Worm (Caenorhabditis elegans) whole organism, L2 larva: ENCODE results near the gene sft-4.

ENCODE experiments used
- C34F6.9 ChIP-seq: fragments of 150-350 bp; optimal IDR thresholded peaks from 2 replicates; lab custom pipeline; 2014; ENCODE audit warnings: missing biosample characterization, missing genetic modification characterization
- F13H6.1 ChIP-seq: sonication (generic microtip); optimal IDR thresholded peaks from 2 replicates; lab custom pipeline; 2016; ENCODE audit warnings: missing genetic modification characterization, missing compliant biosample characterization
- R02D3.7 ChIP-seq: fragments of 150-350 bp; optimal IDR thresholded peaks from 2 replicates; lab custom pipeline; 2014; ENCODE audit warnings: missing biosample characterization, missing genetic modification characterization
- Y55F3AM.14 ChIP-seq: fragments of 200-800 bp; sonication (Bioruptor generic); optimal IDR thresholded peaks from 2 replicates; lab custom pipeline; 2018; ENCODE audit warnings: mild to moderate bottlenecking, missing genetic modification characterization, missing compliant biosample characterization
- ZK546.5 ChIP-seq: sonication (generic microtip); optimal IDR thresholded peaks from 2 replicates; lab custom pipeline; 2017; ENCODE audit warnings: missing biosample characterization, missing genetic modification characterization
- aly-2 ChIP-seq: fragments of 150-350 bp; optimal IDR thresholded peaks from 2 replicates; lab custom pipeline; 2014; ENCODE audit warnings: missing biosample characterization, missing genetic modification characterization
- ama-1 ChIP-seq: fragments of 150-350 bp; optimal IDR thresholded peaks from 2 replicates; lab custom pipeline; 2018; ENCODE audit warnings: inconsistent platforms
- blmp-1 ChIP-seq: sonication (generic microtip); optimal IDR thresholded peaks from 2 replicates; lab custom pipeline; 2017; ENCODE audit warnings: missing genetic modification characterization, mild to moderate bottlenecking, missing compliant biosample characterization, antibody characterized with exemption, moderate library complexity; ENCODE audit not compliant: insufficient read depth
- ceh-16 ChIP-seq: fragments of 150-350 bp; optimal IDR thresholded peaks from 2 replicates; lab custom pipeline; 2014; ENCODE audit warnings: missing biosample characterization, missing genetic modification characterization
- ceh-82 ChIP-seq: fragments of 150-350 bp; optimal IDR thresholded peaks from 2 replicates; lab custom pipeline; 2014; ENCODE audit warnings: missing biosample characterization, missing genetic modification characterization
- dmd-4 ChIP-seq: sonication (generic microtip); optimal IDR thresholded peaks from 2 replicates; lab custom pipeline; 2017; ENCODE audit warnings: missing biosample characterization, missing genetic modification characterization
- egl-27 ChIP-seq: sonication (generic microtip); optimal IDR thresholded peaks from 3 replicates; lab custom pipeline; 2017; ENCODE audit warnings: missing biosample characterization, missing genetic modification reagents, missing genetic modification characterization
- elt-1 ChIP-seq: fragments of 150-350 bp; optimal IDR thresholded peaks from 2 replicates; lab custom pipeline; 2014; ENCODE audit warnings: missing biosample characterization, missing genetic modification characterization
- elt-3 ChIP-seq: sonication (generic microtip); optimal IDR thresholded peaks from 2 replicates; lab custom pipeline; 2017; ENCODE audit warnings: missing biosample characterization, missing genetic modification characterization
- fos-1 ChIP-seq: fragments of 150-350 bp; optimal IDR thresholded peaks from 2 replicates; lab custom pipeline; 2014; ENCODE audit warnings: missing biosample characterization, missing genetic modification characterization
- gmeb-1 ChIP-seq: fragments of 150-350 bp; optimal IDR thresholded peaks from 2 replicates; lab custom pipeline; 2014; ENCODE audit warnings: missing biosample characterization, missing genetic modification characterization
- lin-11 ChIP-seq: fragments of 150-350 bp; sonication (generic microtip); optimal IDR thresholded peaks from 2 replicates; lab custom pipeline; 2014; ENCODE audit warnings: missing biosample characterization, missing genetic modification characterization, inconsistent platforms, mixed read lengths
- lin-13 ChIP-seq: fragments of 150-350 bp; optimal IDR thresholded peaks from 2 replicates; lab custom pipeline; 2014; ENCODE audit warnings: missing biosample characterization, missing genetic modification reagents, missing genetic modification characterization
- lin-39 ChIP-seq: fragments of 150-350 bp; optimal IDR thresholded peaks from 2 replicates; lab custom pipeline; 2014; ENCODE audit warnings: missing biosample characterization, missing genetic modification reagents, missing genetic modification characterization
- lsy-2 ChIP-seq, 2 experiments: fragments of 150-350 bp in 1 of 2; sonication (generic microtip) in 1 of 2; optimal IDR thresholded peaks; 2 replicates each; lab custom pipeline; 2014 to 2017; ENCODE audit warnings: missing biosample characterization in 2 of 2, missing genetic modification characterization in 2 of 2
- mab-5 ChIP-seq: fragments of 150-350 bp; optimal IDR thresholded peaks from 2 replicates; lab custom pipeline; 2014; ENCODE audit warnings: missing biosample characterization, missing genetic modification characterization
- mbf-1 ChIP-seq: sonication (generic microtip); optimal IDR thresholded peaks from 2 replicates; lab custom pipeline; 2017; ENCODE audit warnings: missing biosample characterization, missing genetic modification characterization
- mdl-1 ChIP-seq, 2 experiments: fragments of 150-350 bp in 1 of 2; sonication (generic microtip) in 1 of 2; optimal IDR thresholded peaks; 2 replicates each; lab custom pipeline; 2017; ENCODE audit warnings: missing biosample characterization in 2 of 2, missing genetic modification characterization in 2 of 2
- nhr-10 ChIP-seq: sonication (generic microtip); optimal IDR thresholded peaks from 2 replicates; lab custom pipeline; 2017; ENCODE audit warnings: missing biosample characterization, missing genetic modification characterization
- nhr-11 ChIP-seq: fragments of 150-350 bp; optimal IDR thresholded peaks from 2 replicates; lab custom pipeline; 2014; ENCODE audit warnings: missing biosample characterization, missing genetic modification characterization
- nhr-12 ChIP-seq: fragments of 150-350 bp; optimal IDR thresholded peaks from 2 replicates; lab custom pipeline; 2014; ENCODE audit warnings: missing biosample characterization, missing genetic modification characterization
- nhr-129 ChIP-seq: fragments of 150-350 bp; optimal IDR thresholded peaks from 2 replicates; lab custom pipeline; 2014; ENCODE audit warnings: missing biosample characterization, missing genetic modification characterization
- nhr-21 ChIP-seq: fragments of 150-350 bp; optimal IDR thresholded peaks from 2 replicates; lab custom pipeline; 2014; ENCODE audit warnings: missing biosample characterization, missing genetic modification characterization
- nhr-23 ChIP-seq: fragments of 150-350 bp; optimal IDR thresholded peaks from 2 replicates; lab custom pipeline; 2014; ENCODE audit warnings: missing biosample characterization, missing genetic modification reagents, missing genetic modification characterization
- nhr-237 ChIP-seq: fragments of 150-350 bp; optimal IDR thresholded peaks from 2 replicates; lab custom pipeline; 2014; ENCODE audit warnings: missing biosample characterization, missing genetic modification characterization
- nhr-6 ChIP-seq: fragments of 150-350 bp; optimal IDR thresholded peaks from 2 replicates; lab custom pipeline; 2014; ENCODE audit warnings: missing biosample characterization, missing genetic modification characterization
- nhr-77 ChIP-seq: fragments of 150-350 bp; optimal IDR thresholded peaks from 2 replicates; lab custom pipeline; 2014; ENCODE audit warnings: missing biosample characterization, missing genetic modification characterization
- skn-1 ChIP-seq: sonication (generic microtip); optimal IDR thresholded peaks from 2 replicates; lab custom pipeline; 2017; ENCODE audit warnings: missing biosample characterization, missing genetic modification characterization
- sma-3 ChIP-seq: sonication (generic microtip); optimal IDR thresholded peaks from 2 replicates; lab custom pipeline; 2016; ENCODE audit warnings: missing genetic modification reagents, missing genetic modification characterization, missing compliant biosample characterization
- sma-9 ChIP-seq, 2 experiments: fragments of 150-350 bp in 1 of 2; sonication (generic microtip) in 1 of 2; optimal IDR thresholded peaks; 2 replicates each; lab custom pipeline; 2014 to 2016; ENCODE audit warnings: missing genetic modification characterization in 2 of 2, mild to moderate bottlenecking in 1 of 2, missing biosample characterization in 1 of 2, missing compliant biosample characterization in 1 of 2, missing genetic modification reagents in 1 of 2, moderate library complexity in 1 of 2
- snpc-4 ChIP-seq: fragments of 150-350 bp; optimal IDR thresholded peaks from 2 replicates; lab custom pipeline; 2014; ENCODE audit warnings: missing biosample characterization, missing genetic modification characterization
- unc-39 ChIP-seq: fragments of 150-350 bp; optimal IDR thresholded peaks from 2 replicates; lab custom pipeline; 2014; ENCODE audit warnings: missing biosample characterization, missing genetic modification characterization
- unc-55 ChIP-seq: fragments of 150-350 bp; sonication (generic microtip); optimal IDR thresholded peaks from 3 replicates; lab custom pipeline; 2014; ENCODE audit warnings: missing biosample characterization, missing genetic modification reagents, missing genetic modification characterization
- unc-62 ChIP-seq: fragments of 150-350 bp; optimal IDR thresholded peaks from 2 replicates; lab custom pipeline; 2014; ENCODE audit warnings: missing biosample characterization, missing genetic modification reagents, missing genetic modification characterization
- zag-1 ChIP-seq: fragments of 150-350 bp; optimal IDR thresholded peaks from 2 replicates; lab custom pipeline; 2014; ENCODE audit warnings: missing biosample characterization, missing genetic modification characterization
- ztf-1 ChIP-seq: fragments of 200-800 bp; sonication (Bioruptor generic); conservative IDR thresholded peaks from 2 replicates; pipeline ENCODE4 v1.3.6; 2022; ENCODE audit warnings: missing genetic modification characterization, missing compliant biosample characterization
- ztf-11 ChIP-seq: sonication (generic microtip); optimal IDR thresholded peaks from 2 replicates; lab custom pipeline; 2017; ENCODE audit warnings: missing biosample characterization, missing genetic modification characterization
- ztf-4 ChIP-seq: fragments of 150-350 bp; optimal IDR thresholded peaks from 2 replicates; lab custom pipeline; 2014; ENCODE audit warnings: missing biosample characterization, missing genetic modification characterization

The sft-4 gene

DNA sequence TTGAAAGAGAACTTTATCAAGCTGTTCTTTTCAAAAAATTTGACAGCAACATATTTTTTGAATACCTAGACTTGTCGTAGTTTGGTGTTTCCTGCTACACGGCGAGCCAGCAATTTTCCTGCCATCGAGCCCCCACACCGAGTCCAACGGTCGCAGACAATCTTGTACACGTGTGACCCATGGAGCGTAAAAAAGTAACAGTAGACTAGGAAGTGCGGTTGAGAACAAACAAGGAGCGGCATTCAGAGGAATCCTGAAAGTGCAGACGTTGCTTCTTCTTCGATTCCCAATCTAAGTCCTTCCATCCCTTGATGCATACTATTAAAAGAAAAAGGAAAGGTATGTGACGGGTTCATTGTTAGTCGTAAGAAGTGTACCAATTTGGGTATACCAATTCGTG is 10.4 kb upstream of the sft-4 start, which contains the start of gene twnk-1:
TSS of gene twnk-1 (plus strand) at position 301 of the 400 bp plus-strand sequence.
- TF ChIP-seq unc-62 (GFP tag; lab: Kevin White, UChicago) (no peak), zag-1 (tag; lab: Kevin White, UChicago) (no peak), unc-55 (GFP tag; lab: Kevin White, UChicago) (no peak), sma-9 (GFP tag; optimal IDR thresholded peaks at IDR 0.05; lab: Kevin White, UChicago) (no peak), sma-9 (tag; optimal IDR thresholded peaks at IDR 0.05; lab: Kevin White, UChicago) (no peak), mab-5 (tag; lab: Kevin White, UChicago) (no peak), nhr-237 (tag; lab: Kevin White, UChicago) (no peak), aly-2 (tag; lab: Kevin White, UChicago) (no peak), lsy-2 (tag; optimal IDR thresholded peaks at IDR 0.05; lab: Kevin White, UChicago) (no peak), nhr-77 (no peak), C34F6.9 (tag; lab: Kevin White, UChicago) (no peak), F13H6.1 (tag; lab: Kevin White, UChicago) (no peak), ceh-16 (no peak), fos-1 (tag; lab: Kevin White, UChicago) (no peak), lin-39 (tag; lab: Kevin White, UChicago) (no peak), ama-1 (lab: Kevin White, UChicago) (no peak)
- TF ChIP-seq, all 48 proteins: peak for 0

DNA sequence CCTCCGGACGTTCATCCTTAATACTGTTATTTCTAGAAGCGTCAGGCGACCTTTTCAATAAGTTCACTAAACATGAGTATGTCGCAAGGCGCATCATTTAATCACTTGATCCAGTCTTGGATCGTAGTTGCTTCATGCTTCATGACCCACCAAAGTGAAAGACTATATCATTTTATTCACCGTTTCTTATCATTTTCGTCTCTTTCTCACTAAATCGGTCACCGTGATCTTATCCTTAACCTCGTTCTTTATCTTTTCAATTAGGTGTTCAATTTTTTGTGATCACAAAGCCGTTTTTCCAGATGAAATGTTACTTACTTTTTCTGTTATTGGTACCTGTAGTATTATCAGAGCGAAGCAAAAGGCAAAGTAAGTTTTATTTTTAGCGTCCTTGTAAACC is 7.3 kb upstream of the sft-4 start, which contains the start of gene F46G11.2:
TSS of gene F46G11.2 (plus strand) at position 301 of the 400 bp plus-strand sequence.
- TF ChIP-seq ztf-1 (GFP tag; lab: Robert Waterston, UW) (no peak), nhr-21 (peak; percentile 61)

DNA sequence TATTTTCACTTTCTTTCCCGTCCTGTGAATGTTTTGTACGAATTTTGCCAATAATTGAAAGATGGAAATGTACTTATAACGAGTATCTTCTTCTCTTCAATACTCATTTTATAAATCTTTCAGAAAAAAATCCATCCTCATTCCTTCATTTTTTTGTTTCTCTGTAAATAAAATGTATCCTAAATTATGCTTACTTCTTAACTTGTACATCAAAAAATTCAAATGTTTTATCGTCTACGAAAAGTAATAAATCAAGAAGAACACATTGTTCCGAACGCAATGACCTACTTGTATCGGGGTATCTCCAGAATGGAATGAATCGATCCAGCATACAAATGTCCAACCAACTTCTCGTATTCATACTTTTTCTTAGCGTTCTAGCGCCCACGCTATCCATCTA is 5.7 kb upstream of the sft-4 start, which contains the start of gene F46G11.6:
TSS of gene F46G11.6 (plus strand) at position 301 of the 400 bp plus-strand sequence.
- no peak for TF ChIP-seq nhr-23 (tag; lab: Kevin White, UChicago)
- no peak for TF ChIP-seq mdl-1 (tag; optimal IDR thresholded peaks at IDR 0.05; lab: Kevin White, UChicago)
- no peak for TF ChIP-seq zag-1 (tag; lab: Kevin White, UChicago)
- no peak for TF ChIP-seq ztf-4 (tag; lab: Kevin White, UChicago)
- TF ChIP-seq nhr-21 = no peak
- TF ChIP-seq unc-39 (tag; lab: Kevin White, UChicago) = no peak
- no peak for TF ChIP-seq dmd-4 (tag; lab: Kevin White, UChicago)
- TF ChIP-seq nhr-10 (tag; lab: Kevin White, UChicago) = no peak
- no peak for TF ChIP-seq mbf-1
- TF ChIP-seq snpc-4 (tag; lab: Kevin White, UChicago) = no peak
- no peak for TF ChIP-seq lin-11
- no peak for TF ChIP-seq nhr-129 (tag; lab: Kevin White, UChicago)
- TF ChIP-seq lin-13 (GFP tag; lab: Kevin White, UChicago) = no peak
- no peak for TF ChIP-seq blmp-1 (tag; lab: Kevin White, UChicago)
- no peak for TF ChIP-seq R02D3.7 (tag; lab: Kevin White, UChicago)
- no peak for TF ChIP-seq ZK546.5 (tag; lab: Kevin White, UChicago)
- no peak for TF ChIP-seq nhr-11
- TF ChIP-seq elt-1 = no peak
- no peak for TF ChIP-seq nhr-6 (tag; lab: Kevin White, UChicago)
- TF ChIP-seq mab-5 (tag; lab: Kevin White, UChicago) = no peak
- TF ChIP-seq, all 48 proteins: peak for 0

DNA sequence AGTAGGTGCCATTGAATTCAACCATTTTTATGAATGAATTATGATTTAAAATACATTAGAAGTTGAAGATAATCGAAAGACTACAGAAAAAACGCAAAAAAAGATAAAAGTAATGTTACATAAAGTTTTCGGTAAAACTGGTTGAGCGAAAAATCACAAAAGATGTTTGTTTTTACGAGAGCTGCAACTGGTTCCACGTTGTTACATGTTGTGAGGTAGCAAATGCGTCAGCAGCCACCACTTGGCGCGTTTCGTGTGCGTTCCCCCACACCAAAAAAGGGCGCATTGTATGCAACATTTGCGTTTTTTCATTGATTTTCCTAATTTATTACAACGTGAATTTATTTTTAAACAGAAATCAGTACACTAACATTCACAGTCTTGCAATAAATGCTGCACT is 1.6 kb upstream of the sft-4 start, which contains the start of gene gakh-1:
TSS of gene gakh-1 (plus strand) at position 347 of the 400 bp plus-strand sequence.
- TF ChIP-seq gmeb-1 (tag; lab: Kevin White, UChicago) = no peak
- TF ChIP-seq unc-55 (GFP tag; lab: Kevin White, UChicago) = peak; percentile 57
- no peak for TF ChIP-seq ztf-4 (tag; lab: Kevin White, UChicago)
- TF ChIP-seq nhr-6 (tag; lab: Kevin White, UChicago) = no peak
- peak; percentile 44 to 77 for TF ChIP-seq lsy-2 (tag; optimal IDR thresholded peaks at IDR 0.05; lab: Kevin White, UChicago)
- peak; percentile 23 for TF ChIP-seq egl-27 (tag; lab: Kevin White, UChicago)
- TF ChIP-seq unc-62 (GFP tag; lab: Kevin White, UChicago) = no peak
- TF ChIP-seq nhr-11 = no peak
- no peak for TF ChIP-seq zag-1 (tag; lab: Kevin White, UChicago)
- peak; percentile 14 for TF ChIP-seq fos-1 (tag; lab: Kevin White, UChicago)
- TF ChIP-seq ztf-1 (GFP tag; lab: Robert Waterston, UW) = no peak
- TF ChIP-seq C34F6.9 (tag; lab: Kevin White, UChicago) = peak; percentile 71
- TF ChIP-seq nhr-21 = peak; percentile 41
- peak; percentile 25 for TF ChIP-seq sma-3
- TF ChIP-seq nhr-77 = no peak
- TF ChIP-seq ceh-16 = no peak
- no peak for TF ChIP-seq ZK546.5 (tag; lab: Kevin White, UChicago)
- no peak for TF ChIP-seq Y55F3AM.14 (GFP tag; lab: Kevin White, UChicago)
- no peak for TF ChIP-seq elt-3
- TF ChIP-seq mdl-1 (tag; optimal IDR thresholded peaks at IDR 0.05; lab: Kevin White, UChicago) = no peak
- TF ChIP-seq nhr-12 (tag; lab: Kevin White, UChicago) = no peak
- TF ChIP-seq snpc-4 (tag; lab: Kevin White, UChicago) = no peak
- no peak for TF ChIP-seq unc-39 (tag; lab: Kevin White, UChicago)
- TF ChIP-seq mab-5 (tag; lab: Kevin White, UChicago) = peak; percentile 29
- no peak for TF ChIP-seq ama-1 (lab: Kevin White, UChicago)
- TF ChIP-seq ztf-11 (tag; lab: Kevin White, UChicago) = no peak
- TF ChIP-seq nhr-23 (tag; lab: Kevin White, UChicago) = no peak
- peak; percentile 31 for TF ChIP-seq sma-9 (GFP tag; optimal IDR thresholded peaks at IDR 0.05; lab: Kevin White, UChicago)
- TF ChIP-seq sma-9 (tag; optimal IDR thresholded peaks at IDR 0.05; lab: Kevin White, UChicago) = no peak
- no peak for TF ChIP-seq aly-2 (tag; lab: Kevin White, UChicago)
- TF ChIP-seq lin-13 (GFP tag; lab: Kevin White, UChicago) = no peak
- TF ChIP-seq skn-1 (tag; lab: Kevin White, UChicago) = no peak
- TF ChIP-seq F13H6.1 (tag; lab: Kevin White, UChicago) = peak; percentile 77
- no peak for TF ChIP-seq ceh-82 (tag; lab: Kevin White, UChicago)
